Worm (Caenorhabditis elegans) whole organism, L4 larva: ENCODE results near the gene ZK697.14.

Experiments
- F26F4.8 ChIP-seq: fragments of 200-800 bp; sonication (Bioruptor generic); conservative IDR thresholded peaks from 2 replicates; pipeline ENCODE4 v1.3.6; 2022; ENCODE audit warnings: missing genetic modification characterization, missing compliant biosample characterization
- Y5F2A.4 ChIP-seq: fragments of 200-800 bp; sonication (Bioruptor generic); optimal IDR thresholded peaks from 2 replicates; lab custom pipeline; 2018; ENCODE audit warnings: mild to moderate bottlenecking, missing genetic modification characterization, missing compliant biosample characterization
- ceh-20 ChIP-seq: fragments of 200-800 bp; sonication (Bioruptor generic); IDR thresholded peaks from 2 replicates; pipeline ENCODE4 v1.3.6; 2022; ENCODE audit warnings: missing genetic modification reagents, missing genetic modification characterization, missing compliant biosample characterization
- ceh-28 ChIP-seq: fragments of 150-350 bp; optimal IDR thresholded peaks from 2 replicates; lab custom pipeline; 2014; ENCODE audit warnings: missing biosample characterization, missing genetic modification reagents, missing genetic modification characterization
- ces-1 ChIP-seq: fragments of 150-350 bp; sonication (generic microtip); optimal IDR thresholded peaks from 4 replicates; lab custom pipeline; 2014; ENCODE audit warnings: missing biosample characterization, missing genetic modification reagents, missing genetic modification characterization
- ctbp-1 ChIP-seq: fragments of 200-800 bp; sonication (Bioruptor generic); IDR thresholded peaks from 2 replicates; pipeline ENCODE4 v1.3.6; 2022; ENCODE audit warnings: missing genetic modification reagents, missing genetic modification characterization, missing compliant biosample characterization
- daf-16 ChIP-seq, 3 experiments: sonication (generic microtip); optimal IDR thresholded peaks; 2 replicates each; lab custom pipeline; 2016 to 2017; ENCODE audit warnings: missing genetic modification characterization in 3 of 3, missing genetic modification reagents in 3 of 3, mild to moderate bottlenecking in 2 of 3, missing compliant biosample characterization in 2 of 3, missing biosample characterization in 1 of 3, moderate library complexity in 1 of 3
- egl-27 ChIP-seq: sonication (generic microtip); optimal IDR thresholded peaks from 3 replicates; lab custom pipeline; 2017; ENCODE audit warnings: missing biosample characterization, missing genetic modification reagents, missing genetic modification characterization
- egl-43 ChIP-seq: fragments of 200-800 bp; sonication (Bioruptor generic); IDR thresholded peaks from 2 replicates; pipeline ENCODE4 v1.3.6; 2022; ENCODE audit warnings: missing genetic modification reagents, missing genetic modification characterization, missing compliant biosample characterization
- gei-8 ChIP-seq: fragments of 200-800 bp; sonication (Bioruptor generic); optimal IDR thresholded peaks from 2 replicates; lab custom pipeline; 2018; ENCODE audit warnings: mild to moderate bottlenecking, missing genetic modification characterization, missing compliant biosample characterization
- hmg-1.1 ChIP-seq: fragments of 200-800 bp; sonication (Bioruptor generic); IDR thresholded peaks from 2 replicates; pipeline ENCODE4 v1.3.6; 2022; ENCODE audit warnings: missing genetic modification reagents, missing genetic modification characterization, missing compliant biosample characterization
- lin-13 ChIP-seq: fragments of 150-350 bp; optimal IDR thresholded peaks from 2 replicates; lab custom pipeline; 2014; ENCODE audit warnings: missing biosample characterization, missing genetic modification reagents, missing genetic modification characterization
- lin-38 ChIP-seq: fragments of 200-800 bp; sonication (Bioruptor generic); IDR thresholded peaks from 2 replicates; pipeline ENCODE4 v1.3.6; 2022; ENCODE audit warnings: missing genetic modification reagents, missing genetic modification characterization, missing compliant biosample characterization
- lsy-2 ChIP-seq, 2 experiments: fragments of 150-350 bp in 1 of 2; sonication (generic microtip) in 1 of 2; optimal IDR thresholded peaks; 2 replicates each; lab custom pipeline; 2014 to 2017; ENCODE audit warnings: missing biosample characterization in 2 of 2, missing genetic modification characterization in 2 of 2
- madf-5 ChIP-seq, 2 experiments: fragments of 200-800 bp; sonication (Bioruptor generic); IDR thresholded peaks; 2 replicates each; pipeline ENCODE4 v1.3.6; 2022; ENCODE audit warnings: missing compliant biosample characterization in 2 of 2, missing genetic modification characterization in 2 of 2
- mdt-29 ChIP-seq: fragments of 200-800 bp; sonication (Bioruptor generic); IDR thresholded peaks from 2 replicates; pipeline ENCODE4 v1.3.6; 2022; ENCODE audit warnings: missing genetic modification reagents, missing genetic modification characterization, missing compliant biosample characterization
- mxl-2 ChIP-seq: fragments of 200-800 bp; sonication (Bioruptor generic); conservative IDR thresholded peaks from 2 replicates; pipeline ENCODE4 v1.3.6; 2022; ENCODE audit warnings: missing genetic modification reagents, missing genetic modification characterization, missing compliant biosample characterization
- nhr-11 ChIP-seq: fragments of 150-350 bp; optimal IDR thresholded peaks from 2 replicates; lab custom pipeline; 2014; ENCODE audit warnings: missing biosample characterization, missing genetic modification characterization
- nhr-25 ChIP-seq: sonication (generic microtip); optimal IDR thresholded peaks from 2 replicates; lab custom pipeline; 2017; ENCODE audit warnings: missing genetic modification characterization, mild to moderate bottlenecking, missing compliant biosample characterization, antibody characterized with exemption, moderate library complexity, borderline replicate concordance; ENCODE audit not compliant: insufficient read depth
- nhr-28 ChIP-seq: fragments of 150-350 bp; optimal IDR thresholded peaks from 2 replicates; lab custom pipeline; 2014; ENCODE audit warnings: missing biosample characterization, missing genetic modification characterization
- nhr-77 ChIP-seq: fragments of 150-350 bp; optimal IDR thresholded peaks from 2 replicates; lab custom pipeline; 2014; ENCODE audit warnings: missing biosample characterization, missing genetic modification characterization
- pha-4 ChIP-seq, 2 experiments: fragments of 150-350 bp in 1 of 2; fragments of 200-800 bp in 1 of 2; sonication (Bioruptor generic) in 1 of 2; IDR thresholded peaks in 1 of 2; optimal IDR thresholded peaks in 1 of 2; 2 replicates each; pipeline versions ENCODE4 v1.3.6 to Lab custom; 2014 to 2022; ENCODE audit warnings: missing genetic modification characterization in 2 of 2, missing genetic modification reagents in 2 of 2, missing biosample characterization in 1 of 2, missing compliant biosample characterization in 1 of 2
- php-3 ChIP-seq: fragments of 200-800 bp; sonication (Bioruptor generic); IDR thresholded peaks from 2 replicates; pipeline ENCODE4 v1.3.6; 2022; ENCODE audit warnings: missing genetic modification reagents, missing genetic modification characterization, missing compliant biosample characterization
- saeg-2 ChIP-seq: fragments of 200-800 bp; sonication (Bioruptor generic); IDR thresholded peaks from 2 replicates; pipeline ENCODE4 v1.3.6; 2022; ENCODE audit warnings: missing genetic modification reagents, missing genetic modification characterization, missing compliant biosample characterization
- set-16 ChIP-seq: fragments of 200-800 bp; sonication (Bioruptor generic); IDR thresholded peaks from 2 replicates; pipeline ENCODE4 v1.3.6; 2022; ENCODE audit warnings: missing genetic modification reagents, missing genetic modification characterization, missing compliant biosample characterization
- spr-1 ChIP-seq: sonication (generic microtip); optimal IDR thresholded peaks from 2 replicates; lab custom pipeline; 2016; ENCODE audit warnings: mild to moderate bottlenecking, missing genetic modification characterization, missing compliant biosample characterization
- tag-97 ChIP-seq: fragments of 200-800 bp; sonication (Bioruptor generic); IDR thresholded peaks from 2 replicates; pipeline ENCODE4 v1.3.6; 2022; ENCODE audit warnings: missing genetic modification characterization, missing compliant biosample characterization
- unc-39 ChIP-seq: sonication (generic microtip); optimal IDR thresholded peaks from 2 replicates; lab custom pipeline; 2017; ENCODE audit warnings: missing biosample characterization, missing genetic modification characterization
- zag-1 ChIP-seq: fragments of 150-350 bp; optimal IDR thresholded peaks from 2 replicates; lab custom pipeline; 2014; ENCODE audit warnings: missing biosample characterization, missing genetic modification characterization
- zfp-3 ChIP-seq: fragments of 200-800 bp; sonication (Bioruptor generic); conservative IDR thresholded peaks from 2 replicates; pipeline ENCODE4 v1.3.6; 2022; ENCODE audit warnings: missing genetic modification reagents, missing genetic modification characterization, missing compliant biosample characterization

ZK697.14 gene

ce11 chrV:1804645-1805559 lies 49.4 kb upstream of the ZK697.14 start, which contains the start of the genes hsp-16.2 and hsp-16.41 (continued):
- no peak for TF ChIP-seq php-3
- TF ChIP-seq nhr-77 (tag; lab: Kevin White, UChicago) = no peak
- no peak for TF ChIP-seq egl-43 (GFP tag; lab: Robert Waterston, UW)
- peak; percentile 53 for TF ChIP-seq hmg-1.1 (GFP tag; lab: Robert Waterston, UW)
- TF ChIP-seq ctbp-1 (GFP tag; lab: Robert Waterston, UW) = peak; percentile 59; the same call in 1 of the 2 replicates
- TF ChIP-seq nhr-25 (tag; lab: Kevin White, UChicago) = no peak
- 0 out of 2 replicates have a peak, but pooled peaks have one; percentile 45 for TF ChIP-seq saeg-2 (GFP tag; lab: Robert Waterston, UW)
- no peak for TF ChIP-seq egl-27
- no peak for TF ChIP-seq set-16
- TF ChIP-seq Y5F2A.4 (GFP tag; lab: Kevin White, UChicago) = no peak
- TF ChIP-seq F26F4.8 (GFP tag; lab: Robert Waterston, UW) = no peak
- TF ChIP-seq daf-16 (GFP tag; optimal IDR thresholded peaks at IDR 0.05; lab: Kevin White, UChicago) = peak in 1 of 2 experiments; percentile 90
- TF ChIP-seq daf-16 (tag; optimal IDR thresholded peaks at IDR 0.05; lab: Kevin White, UChicago) = peak; percentile 77
- no peak for TF ChIP-seq gei-8 (GFP tag; lab: Kevin White, UChicago)
- no peak for TF ChIP-seq nhr-11 (tag; lab: Kevin White, UChicago)
- TF ChIP-seq nhr-28 (tag; lab: Kevin White, UChicago) = no peak

- no peak for TF ChIP-seq pha-4 (GFP tag; IDR thresholded peaks at IDR 0.05; lab: Robert Waterston, UW)
- peak; percentile 5 for TF ChIP-seq pha-4 (tag; optimal IDR thresholded peaks at IDR 0.05; lab: Kevin White, UChicago)
- 0 out of 4 replicates have a peak, but pooled peaks of 1 of the 2 experiments have one; percentile 5 for TF ChIP-seq madf-5 (GFP tag; IDR thresholded peaks at IDR 0.05; lab: Robert Waterston, UW)
- TF ChIP-seq mxl-2 (GFP tag; lab: Robert Waterston, UW) = no peak
- TF ChIP-seq F26F4.8 (GFP tag; lab: Robert Waterston, UW) = no peak
- no peak for TF ChIP-seq lsy-2 (tag; optimal IDR thresholded peaks at IDR 0.05; lab: Kevin White, UChicago)
- 0 out of 2 replicates have a peak, but pooled peaks have one; percentile 56 for TF ChIP-seq zfp-3 (GFP tag; lab: Robert Waterston, UW)
- no peak for TF ChIP-seq nhr-28 (tag; lab: Kevin White, UChicago)
- no peak for TF ChIP-seq egl-27
Observed at ce11 chrV:1804034-1804542, 48.6 kb upstream of the ZK697.14 start.

- TF ChIP-seq ceh-20 (no peak), lin-13 (GFP tag; lab: Kevin White, UChicago) (no peak), php-3 (no peak), unc-39 (no peak), nhr-25 (tag; lab: Kevin White, UChicago) (no peak), spr-1 (tag; lab: Kevin White, UChicago) (no peak), zag-1 (tag; lab: Kevin White, UChicago) (no peak), ceh-28 (no peak), lin-38 (GFP tag; lab: Robert Waterston, UW) (no peak), tag-97 (no peak), Y5F2A.4 (GFP tag; lab: Kevin White, UChicago) (no peak), ces-1 (no peak)
Observed at ce11 chrV:1803043-1803442, 47.6 kb upstream of the ZK697.14 start, which contains the start of gene srt-41. srt-41 (minus strand) TSS chrV:1803143.

ce11 chrV:1797900-1798299 lies 42.4 kb upstream of the ZK697.14 start, which contains the start of gene F36H9.10:
F36H9.10 (plus strand) TSS chrV:1798200.
- no peak for TF ChIP-seq mdt-29 (GFP tag; lab: Robert Waterston, UW)
- TF ChIP-seq set-16 = 0 out of 2 replicates have a peak, but pooled peaks have one; percentile 28
